Worm (Caenorhabditis elegans) whole organism, L4/young adult: ENCODE results near the gene lron-12.

Experiments
- W03F9.2 ChIP-seq: fragments of 150-350 bp; optimal IDR thresholded peaks from 2 replicates; lab custom pipeline; 2014; ENCODE audit warnings: missing biosample characterization, missing genetic modification characterization
- dao-5 ChIP-seq: sonication (generic microtip); optimal IDR thresholded peaks from 2 replicates; lab custom pipeline; 2016; ENCODE audit warnings: missing genotype, missing genetic modification characterization, moderate library complexity, missing compliant biosample characterization
- him-1 ChIP-seq: sonication (generic microtip); optimal IDR thresholded peaks from 2 replicates; lab custom pipeline; 2016; ENCODE audit warnings: missing genotype, missing genetic modification reagents, missing genetic modification characterization, missing compliant biosample characterization

DNA sequence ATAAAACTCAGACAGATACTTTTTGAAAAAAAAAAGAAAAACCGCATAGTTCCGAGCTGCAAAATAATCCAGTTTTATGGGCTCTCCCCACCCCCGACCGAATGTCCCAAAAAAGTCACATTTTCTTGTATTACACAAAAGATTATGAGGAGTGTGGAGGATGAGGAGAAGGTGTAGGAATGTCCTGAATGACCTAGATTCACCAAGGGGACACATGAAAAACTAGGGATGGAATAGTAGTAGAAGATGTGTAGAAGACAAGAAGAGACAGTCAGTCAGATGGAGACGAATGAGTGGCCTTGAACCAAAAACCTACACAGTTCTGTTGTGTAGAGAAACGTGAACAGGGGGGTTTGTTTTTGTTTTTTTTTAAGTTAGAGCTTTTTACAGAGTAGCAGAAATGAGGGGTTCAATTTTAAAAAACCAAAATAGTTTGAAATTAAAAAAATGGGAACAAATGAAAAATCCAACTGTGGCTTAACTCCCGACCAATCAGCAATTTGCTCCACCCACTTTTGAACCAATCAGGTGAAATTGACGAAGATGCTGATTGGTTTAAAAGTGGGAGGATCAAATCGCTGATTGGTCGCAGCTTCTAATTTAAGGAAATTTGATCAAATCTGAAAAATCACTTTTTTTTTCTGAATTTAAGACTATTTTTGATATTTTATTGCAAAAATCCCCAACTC is 24.3 kb upstream of the lron-12 start:
- TF ChIP-seq dao-5 (no peak), W03F9.2 (no peak), him-1 (no peak)
